Fruit fly (Drosophila melanogaster) ovary, adult (tissue): ENCODE results near the gene lobo.
"Not testable (repeated sequence)": the region's sequence is repeated elsewhere in the genome, so short reads cannot be mapped to it uniquely, and the experiment has no call there.

Experiments used
- CG17801 ChIP-seq: fragments of 200-800 bp; optimal IDR thresholded peaks from 2 replicates; lab custom pipeline; 2019; ENCODE audit warnings: missing biosample characterization, mild to moderate bottlenecking, missing genetic modification characterization, moderate library complexity; ENCODE audit not compliant: partially characterized antibody

Gene lobo

dm6 chr3R:25172976-25173375, 20.6 kb downstream of the lobo start:
- TF ChIP-seq CG17801 = no peak

- TF ChIP-seq CG17801 = no peak
Measured at dm6 chr3R:25172353-25172752, 21.2 kb downstream of the lobo start.

- no peak for TF ChIP-seq CG17801
Measured at dm6 chr3R:25168259-25168972, 25.2 kb downstream of the lobo start.

- TF ChIP-seq CG17801 = no peak
Measured at dm6 chr3R:25167407-25168191, 26.0 kb downstream of the lobo start.

- no peak for TF ChIP-seq CG17801
Measured at dm6 chr3R:25166788-25167187, 26.8 kb downstream of the lobo start.

dm6 chr3R:25161520-25161919, 32.1 kb downstream of the lobo start:
- TF ChIP-seq CG17801 = no peak

dm6 chr3R:25152342-25152741, 41.2 kb downstream of the lobo start:
- no peak for TF ChIP-seq CG17801

- no peak for TF ChIP-seq CG17801
Measured at dm6 chr3R:25137565-25138367, 55.8 kb downstream of the lobo start, which contains the start of gene danr. Gene danr, plus strand, starts transcription at chr3R:25138072.

dm6 chr3R:25131042-25131441, 62.5 kb downstream of the lobo start, which contains the start of gene Bili:
Gene Bili, plus strand, starts transcription at chr3R:25131306.
- not testable (repeated sequence) for TF ChIP-seq CG17801

dm6 chr3R:25127231-25127689, 66.3 kb downstream of the lobo start, which contains the start of the genes Mocs2A, Mocs2B and Clbn:
Gene Mocs2A, minus strand, starts transcription at chr3R:25127359.
Gene Mocs2B, minus strand, starts transcription at chr3R:25127359.
Gene Clbn, plus strand, starts transcription at chr3R:25127502.
- TF ChIP-seq CG17801 = no peak

- no peak for TF ChIP-seq CG17801
Measured at dm6 chr3R:25126823-25127222, 66.8 kb downstream of the lobo start.

- peak; percentile 6 for TF ChIP-seq CG17801
Measured at dm6 chr3R:25123262-25123661, 70.3 kb downstream of the lobo start, which contains the start of gene vig2. Gene vig2, plus strand, starts transcription at chr3R:25123373.

dm6 chr3R:25122736-25123211, 70.8 kb downstream of the lobo start, which contains the start of the genes CG31510 and TTLL5:
Gene CG31510, minus strand, starts transcription at chr3R:25122920.
Gene TTLL5, minus strand, starts transcription at chr3R:25122920.
- peak; percentile 4 for TF ChIP-seq CG17801
